Worm (Caenorhabditis elegans): ENCODE measurements around the gene pqn-84.

ce11 chrIII:11659804-11660203 lies 40.3 kb upstream of the pqn-84 start:
- TF ChIP-seq akir-1 (GFP tag; optimal IDR thresholded peaks at IDR 0.05) (no peak), snpc-4 (GFP tag; optimal IDR thresholded peaks at IDR 0.05) (no peak), snpc-4 (tag; optimal IDR thresholded peaks at IDR 0.05) (no peak), attf-6 (GFP tag; IDR thresholded peaks at IDR 0.05) (no peak), atf-7 (tag; optimal IDR thresholded peaks at IDR 0.05) (no peak), nfya-1 (tag; optimal IDR thresholded peaks at IDR 0.05; ENCODE audit: borderline replicate concordance, insufficient read depth) (no peak), athp-1 (tag; optimal IDR thresholded peaks at IDR 0.05) (no peak), sdz-38 (tag; optimal IDR thresholded peaks at IDR 0.05) (no peak), F37B4.10 (GFP tag; IDR thresholded peaks at IDR 0.05) (no peak)

Data from whole organism, young adult.